Fruit fly (Drosophila melanogaster) whole organism, wandering third instar larva: ENCODE data around the gene CG7514.

Experiments
- Dfd ChIP-seq: fragments of >200 bp; optimal IDR thresholded peaks from 2 replicates; lab custom pipeline; 2017; ENCODE audit warnings: missing biosample characterization, missing genetic modification characterization
- GATAd ChIP-seq: sonication (Bioruptor generic); optimal IDR thresholded peaks from 2 replicates; lab custom pipeline; 2016; ENCODE audit warnings: missing biosample characterization, missing genetic modification characterization
- Mio ChIP-seq: sonication (Bioruptor generic); optimal IDR thresholded peaks from 2 replicates; lab custom pipeline; 2016; ENCODE audit warnings: missing biosample characterization, missing genetic modification characterization
- br ChIP-seq: fragments of 200-800 bp; sonication (Bioruptor generic); optimal IDR thresholded peaks from 2 replicates; lab custom pipeline; 2016; ENCODE audit warnings: missing biosample characterization, missing genetic modification characterization
- dsf ChIP-seq: sonication (Bioruptor generic); optimal IDR thresholded peaks from 2 replicates; lab custom pipeline; 2016; ENCODE audit warnings: missing biosample characterization, missing genetic modification characterization, borderline replicate concordance
- h ChIP-seq: fragments of 200-800 bp; sonication (Bioruptor generic); optimal IDR thresholded peaks from 3 replicates; lab custom pipeline; 2016; ENCODE audit warnings: missing biosample characterization, mild to moderate bottlenecking, missing genetic modification characterization
- jim ChIP-seq: fragments of 175-275, 200-325 bp; sonication (Bioruptor generic); optimal IDR thresholded peaks from 2 replicates; lab custom pipeline; 2016; ENCODE audit warnings: missing biosample characterization, mild to moderate bottlenecking, missing genetic modification characterization
- usp ChIP-seq: fragments of >200 bp; optimal IDR thresholded peaks from 2 replicates; lab custom pipeline; 2017; ENCODE audit warnings: missing biosample characterization, missing genetic modification characterization
- woc ChIP-seq: sonication (Bioruptor generic); optimal IDR thresholded peaks from 2 replicates; lab custom pipeline; 2016; ENCODE audit warnings: missing biosample characterization, mild to moderate bottlenecking, missing genetic modification characterization

DNA sequence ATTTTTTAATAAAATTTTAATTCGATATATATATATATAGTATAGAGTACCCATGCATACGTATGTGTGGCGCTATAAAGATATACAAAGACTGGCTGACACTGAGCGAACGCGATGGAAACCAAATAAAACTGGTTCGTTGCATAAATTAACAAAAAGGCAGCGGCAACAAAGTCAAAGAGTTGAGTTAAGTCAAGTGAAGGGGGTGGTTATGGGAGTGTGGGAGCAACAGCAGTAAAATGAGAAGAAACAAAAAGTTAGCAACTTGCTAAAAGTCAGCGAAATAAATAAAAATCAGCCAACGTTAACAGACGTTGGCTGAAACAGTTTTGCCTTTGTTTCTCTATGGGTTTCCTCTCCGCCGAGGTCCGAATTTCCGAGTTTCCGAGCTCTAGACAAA, 9.9 kb upstream of the CG7514 start:
- TF ChIP-seq usp (GFP tag; lab: Kevin White, UChicago): no peak
- TF ChIP-seq jim (GFP tag; lab: Kevin White, UChicago): peak; percentile 37
- TF ChIP-seq dsf (GFP tag; lab: Kevin White, UChicago): no peak
- no peak for TF ChIP-seq h
- TF ChIP-seq Mio (GFP tag; lab: Kevin White, UChicago): no peak
- no peak for TF ChIP-seq GATAd (GFP tag; lab: Kevin White, UChicago)
- no peak for TF ChIP-seq Dfd
- TF ChIP-seq br: no peak
- TF ChIP-seq woc (GFP tag; lab: Kevin White, UChicago): no peak
